Fruit fly (Drosophila melanogaster): ENCODE data around the gene Smox.
A peak's percentile ranks its signal among the peaks of the same experiment; 100 is the strongest.

The Smox gene

DNA sequence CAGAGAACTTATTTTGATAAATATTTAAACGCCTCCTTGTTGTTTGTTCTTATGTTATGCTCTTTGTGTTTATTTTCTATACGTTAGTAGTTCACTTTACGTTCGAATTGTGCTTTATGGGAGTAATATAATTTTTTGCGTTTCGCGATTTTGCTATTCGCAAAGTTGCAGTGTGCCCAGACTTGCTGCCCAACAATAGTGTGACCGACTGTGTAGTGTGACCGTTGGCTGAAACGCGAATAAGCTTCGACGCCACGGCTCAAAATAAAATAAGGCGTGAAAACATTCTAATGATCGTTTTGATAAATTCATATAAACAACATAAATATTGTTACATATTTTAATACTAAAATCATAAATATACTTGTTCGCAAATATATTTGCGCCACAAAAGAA, at the start of gene Smox:
Gene Smox, minus strand, starts transcription at position 213 of the 396 bp plus-strand sequence.
- TF ChIP-seq CG17801 (GFP tag; optimal IDR thresholded peaks at IDR 0.05; ENCODE audit: partially characterized antibody) = no peak

DNA sequence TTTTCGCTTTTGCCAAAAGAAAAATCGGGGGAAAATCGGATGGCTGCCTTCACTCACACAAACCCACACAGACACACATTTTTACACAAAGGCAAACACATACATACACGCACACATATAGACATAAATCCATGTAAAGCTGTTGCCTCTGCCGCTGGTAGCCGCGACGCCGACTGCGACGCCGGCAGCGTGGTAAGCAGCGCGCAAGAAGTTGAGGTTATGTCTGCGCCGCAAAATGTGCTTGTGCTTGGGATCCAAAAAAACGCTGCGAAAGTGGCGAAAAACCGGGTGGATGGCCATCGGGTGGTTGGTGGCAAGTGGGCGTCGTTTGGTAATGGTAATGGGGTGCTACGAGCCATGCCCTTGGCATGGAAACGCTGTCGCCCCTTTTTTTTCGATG, 37.8 kb upstream of the Smox start:
- no peak for TF ChIP-seq CG17801 (GFP tag; optimal IDR thresholded peaks at IDR 0.05; ENCODE audit: partially characterized antibody)

dm6 chrX:8178989-8179388, 36.9 kb upstream of the Smox start:
- no peak for TF ChIP-seq CG17801 (GFP tag; optimal IDR thresholded peaks at IDR 0.05; ENCODE audit: partially characterized antibody)

DNA sequence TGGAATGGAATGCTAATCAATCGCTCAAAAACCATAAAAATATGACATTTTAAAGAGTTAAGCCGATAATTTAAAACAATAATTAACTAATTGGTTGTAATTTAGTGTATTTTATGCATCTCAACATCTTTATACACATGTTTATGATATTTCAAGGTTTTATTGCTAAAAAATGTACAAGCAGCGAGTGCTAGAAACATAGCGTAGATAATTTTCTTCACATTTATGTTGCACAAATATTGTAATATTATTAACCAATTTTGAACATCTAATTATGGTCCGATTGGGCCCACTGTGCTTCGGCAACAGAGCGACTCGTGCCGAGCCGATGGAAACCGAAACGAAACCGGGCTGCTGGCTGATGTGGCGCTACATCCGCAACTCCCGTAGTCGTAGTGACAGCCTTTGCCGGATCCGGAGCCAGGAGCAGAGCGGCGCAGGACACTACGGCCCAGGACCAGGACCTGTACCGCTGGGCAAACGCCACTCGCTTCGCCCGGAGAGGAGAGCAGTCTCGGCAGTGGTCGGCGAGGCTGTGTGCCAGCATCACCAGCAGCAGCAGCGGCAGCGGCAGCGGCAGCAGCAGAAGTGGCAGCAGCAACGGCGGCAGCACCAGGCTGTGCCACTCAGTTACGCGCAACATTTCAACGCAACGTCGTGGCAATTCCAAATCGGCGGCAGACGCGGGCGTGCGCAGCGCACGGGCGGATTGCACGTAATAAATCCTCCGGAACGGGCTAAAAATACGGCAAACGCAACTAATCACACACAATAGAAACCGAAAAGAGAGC, 36.3 kb upstream of the Smox start, which contains the start of gene sdt:
Gene sdt, plus strand, starts transcription at position 385 of the 791 bp plus-strand sequence.
- TF ChIP-seq CG17801 (GFP tag; optimal IDR thresholded peaks at IDR 0.05; ENCODE audit: partially characterized antibody) = no peak

- TF ChIP-seq CG17801 (GFP tag; optimal IDR thresholded peaks at IDR 0.05; ENCODE audit: partially characterized antibody) = no peak
Observed at dm6 chrX:8177742-8178141, 35.7 kb upstream of the Smox start.

DNA sequence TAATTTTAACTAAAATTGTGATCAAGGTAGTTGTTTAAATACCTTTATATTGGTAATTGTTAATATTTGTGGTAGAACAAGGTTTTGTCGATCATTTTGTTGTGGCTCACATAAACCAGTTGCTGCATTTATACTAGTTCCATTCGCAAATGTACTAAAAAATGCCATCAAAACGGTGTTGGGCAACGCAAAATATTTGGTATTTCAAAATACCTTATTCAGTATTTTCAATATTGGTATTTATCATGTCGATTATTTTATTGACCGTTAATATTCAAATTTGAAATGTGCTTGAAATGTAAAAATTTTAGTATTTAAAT, 34.9 kb upstream of the Smox start, which contains the start of gene slpr:
Gene slpr, minus strand, starts transcription at position 156 of the 320 bp plus-strand sequence.
- TF ChIP-seq CG17801 (GFP tag; optimal IDR thresholded peaks at IDR 0.05; ENCODE audit: partially characterized antibody) = no peak

dm6 chrX:8176291-8177029, 34.4 kb upstream of the Smox start:
- peak; percentile 18 for TF ChIP-seq CG17801 (GFP tag; optimal IDR thresholded peaks at IDR 0.05; ENCODE audit: partially characterized antibody)

DNA sequence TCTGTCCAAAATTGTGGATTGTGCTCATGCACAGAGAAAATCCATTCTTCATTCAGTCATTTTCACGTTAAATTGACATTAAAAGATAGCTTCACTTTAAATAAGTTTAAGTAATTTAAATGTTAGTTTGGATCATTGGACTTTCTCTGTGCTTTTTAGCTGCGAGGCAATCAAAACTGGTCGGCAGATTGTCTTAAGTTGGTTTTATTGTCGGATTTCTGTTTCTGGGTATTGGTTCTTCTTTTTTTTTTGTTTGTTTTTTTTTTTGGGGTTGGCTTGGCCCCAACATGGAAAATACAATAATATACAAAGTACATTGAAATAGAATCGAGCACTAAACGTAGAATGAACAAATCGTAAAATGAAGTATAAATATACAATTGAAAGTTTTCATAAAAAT, 28.1 kb upstream of the Smox start, which contains the start of gene CG2278:
Gene CG2278, minus strand, starts transcription at position 101 of the 400 bp plus-strand sequence.
- TF ChIP-seq CG17801 (GFP tag; optimal IDR thresholded peaks at IDR 0.05; ENCODE audit: partially characterized antibody) = no peak

- no peak for TF ChIP-seq CG17801 (GFP tag; optimal IDR thresholded peaks at IDR 0.05; ENCODE audit: partially characterized antibody)
Observed at dm6 chrX:8165608-8166007, 23.5 kb upstream of the Smox start, which contains the start of gene Or7a. Or7a (minus strand) TSS chrX:8165708.

- TF ChIP-seq CG17801 (GFP tag; optimal IDR thresholded peaks at IDR 0.05; ENCODE audit: partially characterized antibody) = no peak
Observed at dm6 chrX:8163452-8163851, 21.4 kb upstream of the Smox start.

DNA sequence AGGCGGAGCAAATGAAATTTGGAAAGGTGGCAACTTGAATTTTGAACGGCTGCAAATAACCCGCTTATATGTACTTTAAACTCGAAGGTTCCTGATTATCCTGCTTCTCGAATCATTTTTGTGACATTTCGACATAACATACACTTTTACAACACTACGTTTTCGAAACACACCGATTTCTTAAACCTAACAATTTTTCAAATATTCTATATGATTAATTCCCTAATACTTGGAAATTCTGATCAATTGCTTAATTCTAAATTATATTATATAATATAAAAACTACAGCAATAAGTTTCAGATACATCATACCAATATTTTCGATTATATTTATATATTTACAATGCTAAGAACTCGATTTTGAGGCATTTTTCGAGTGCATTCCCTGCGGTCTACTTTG, 20.6 kb upstream of the Smox start, which contains the start of gene CG10761:
Gene CG10761, minus strand, starts transcription at position 101 of the 400 bp plus-strand sequence.
- TF ChIP-seq CG17801 (GFP tag; optimal IDR thresholded peaks at IDR 0.05; ENCODE audit: partially characterized antibody) = no peak

DNA sequence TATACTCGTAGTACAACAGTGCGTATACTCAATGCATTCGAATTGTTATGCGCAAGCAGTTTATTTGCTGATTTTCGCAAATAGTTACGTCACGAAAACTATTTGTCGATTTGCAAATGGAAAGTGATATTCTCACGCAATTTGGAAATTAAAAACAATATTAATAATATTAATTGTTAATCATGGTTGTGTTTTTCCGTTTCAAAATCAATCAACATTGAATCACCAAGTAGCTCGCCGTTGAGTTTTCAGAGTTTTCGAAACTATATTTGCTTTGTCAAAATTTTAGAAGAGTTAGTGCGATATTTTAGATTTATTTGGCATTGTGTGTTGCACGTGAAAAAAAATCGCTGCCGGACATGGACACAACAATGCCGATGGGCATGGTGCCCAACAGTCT, 17.7 kb upstream of the Smox start, which contains the start of gene CG15337:
Gene CG15337, plus strand, starts transcription at position 301 of the 400 bp plus-strand sequence.
- TF ChIP-seq CG17801 (GFP tag; optimal IDR thresholded peaks at IDR 0.05; ENCODE audit: partially characterized antibody) = no peak

DNA sequence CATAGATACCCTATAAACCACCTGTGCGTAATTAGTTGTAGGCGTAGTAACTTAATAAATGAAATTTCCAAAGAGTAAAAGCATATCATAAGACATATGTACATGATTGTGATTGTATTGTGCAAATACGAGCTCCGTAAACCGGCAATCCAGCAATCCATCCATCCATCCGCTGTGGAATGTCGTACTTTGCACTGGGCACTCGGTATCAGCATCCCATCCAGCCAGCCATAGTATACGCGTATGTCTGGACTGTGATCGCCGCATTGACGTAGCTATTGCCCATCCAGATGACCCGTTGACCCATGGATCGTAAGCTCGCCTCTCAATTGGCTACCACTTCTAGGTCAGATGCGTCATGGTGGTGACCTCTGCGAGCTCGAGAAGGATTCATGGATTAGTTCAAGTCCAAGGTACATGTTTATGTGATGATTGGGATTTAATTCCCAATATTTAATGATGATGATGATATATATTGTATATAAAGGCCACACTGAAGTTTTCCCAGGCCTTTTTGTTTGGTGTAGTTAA, 16.9 kb upstream of the Smox start:
- TF ChIP-seq CG17801 (GFP tag; optimal IDR thresholded peaks at IDR 0.05; ENCODE audit: partially characterized antibody) = no peak

DNA sequence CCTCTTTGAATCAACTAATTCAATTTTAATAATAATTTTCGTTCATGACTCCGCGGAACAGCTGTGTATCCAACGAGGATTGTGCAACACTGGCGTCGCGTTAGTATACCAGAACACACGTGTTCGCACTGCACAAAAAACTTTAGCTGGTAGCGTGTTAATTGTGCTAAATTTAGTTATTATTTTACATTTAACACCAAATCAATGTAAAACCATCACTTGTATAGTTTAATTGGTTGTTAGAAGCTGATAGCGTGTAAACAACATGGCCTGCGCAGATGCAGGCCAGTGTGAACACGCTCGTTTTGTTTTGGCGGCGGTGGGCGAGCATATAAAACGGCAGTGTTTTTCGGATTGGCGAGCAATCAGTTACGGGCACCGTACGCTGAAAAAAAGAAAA, 15.2 kb upstream of the Smox start, which contains the start of the genes Traf6 and GIIIspla2:
Gene Traf6, minus strand, starts transcription at position 93 of the 400 bp plus-strand sequence.
Gene GIIIspla2, plus strand, starts transcription at position 335 of the 400 bp plus-strand sequence.
- peak; percentile 72 for TF ChIP-seq CG17801 (GFP tag; optimal IDR thresholded peaks at IDR 0.05; ENCODE audit: partially characterized antibody)

DNA sequence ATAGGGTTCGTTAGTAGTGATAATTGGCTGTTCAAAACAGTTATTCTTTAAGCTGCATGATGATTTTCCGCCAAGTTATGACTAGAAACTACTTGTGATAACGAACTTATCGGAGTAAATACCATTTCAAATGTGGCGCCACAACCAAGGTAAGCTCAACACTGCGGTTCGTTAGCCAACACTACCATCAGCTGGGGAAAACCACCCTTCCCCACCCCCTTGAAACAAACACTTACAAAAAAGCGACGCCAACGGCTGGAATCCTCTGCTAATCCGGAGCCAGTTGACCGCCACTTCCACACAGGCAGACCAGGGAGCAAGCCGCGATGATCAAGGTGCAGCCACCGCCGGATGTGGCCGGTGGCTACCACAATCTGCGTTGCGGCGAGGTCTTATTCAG, 10.6 kb upstream of the Smox start, which contains the start of gene CG18262:
Gene CG18262, plus strand, starts transcription at position 231 of the 400 bp plus-strand sequence.
- TF ChIP-seq CG17801 (GFP tag; optimal IDR thresholded peaks at IDR 0.05; ENCODE audit: partially characterized antibody) = no peak

All from ovary, adult (tissue).